Fruit fly (Drosophila melanogaster) whole organism, embryonic: ENCODE data around the gene Naxd.

ENCODE experiments used
- Ada2b ChIP-seq: fragments of 200-800 bp; sonication (Bioruptor generic); IDR thresholded peaks from 2 replicates; pipeline ENCODE4 v1.3.6; 2022; ENCODE audit warnings: missing biosample characterization, missing genetic modification characterization
- Awh ChIP-seq: fragments of 200-800 bp; sonication (Bioruptor generic); IDR thresholded peaks from 2 replicates; pipeline ENCODE4, ENCODE4 v1.3.6; 2022; ENCODE audit warnings: missing biosample characterization, missing genetic modification characterization
- Bdp1 ChIP-seq: fragments of 200-800 bp; sonication (Bioruptor generic); optimal IDR thresholded peaks from 3 replicates; lab custom pipeline; 2016; ENCODE audit warnings: missing biosample characterization, missing genetic modification characterization
- Bteb2 ChIP-seq: fragments of 200-800 bp; sonication (Bioruptor generic); optimal IDR thresholded peaks from 2 replicates; lab custom pipeline; 2016; ENCODE audit warnings: missing biosample characterization, missing genetic modification characterization
- CG10147 ChIP-seq: fragments of 200-800 bp; sonication (Bioruptor generic); optimal IDR thresholded peaks from 2 replicates; lab custom pipeline; 2019; ENCODE audit warnings: missing biosample characterization, mild to moderate bottlenecking, missing genetic modification characterization, moderate library complexity
- CG10431 ChIP-seq: fragments of 200-800 bp; sonication (Bioruptor generic); optimal IDR thresholded peaks from 3 replicates; lab custom pipeline; 2018; ENCODE audit warnings: missing biosample characterization, mild to moderate bottlenecking, missing genetic modification characterization
- CG11247 ChIP-seq: fragments of 200-800 bp; sonication (Bioruptor generic); IDR thresholded peaks from 2 replicates; pipeline ENCODE4 v1.3.6; 2022; ENCODE audit warnings: missing biosample characterization, missing genetic modification characterization
- CG12104 ChIP-seq: fragments of 200-800 bp; sonication (Bioruptor generic); optimal IDR thresholded peaks from 3 replicates; lab custom pipeline; 2016; ENCODE audit warnings: missing biosample characterization, missing genetic modification characterization
- CG14441 ChIP-seq: fragments of 200-800 bp; sonication (Bioruptor generic); IDR thresholded peaks from 2 replicates; pipeline ENCODE4 v1.3.6; 2022; ENCODE audit warnings: missing biosample characterization, missing genetic modification characterization
- CG16779 ChIP-seq: fragments of 200-800 bp; sonication (Bioruptor generic); IDR thresholded peaks from 2 replicates; pipeline ENCODE4 v1.3.6; 2022; ENCODE audit warnings: missing biosample characterization, missing genetic modification characterization
- CG18619 ChIP-seq: fragments of 200-800 bp; sonication (Bioruptor generic); optimal IDR thresholded peaks from 3 replicates; lab custom pipeline; 2017; ENCODE audit warnings: missing biosample characterization, mild to moderate bottlenecking, missing genetic modification characterization
- CG2202 ChIP-seq: fragments of 200-800 bp; sonication (Bioruptor generic); optimal IDR thresholded peaks from 2 replicates; lab custom pipeline; 2018; ENCODE audit warnings: missing biosample characterization, mild to moderate bottlenecking, missing genetic modification characterization
- CG31388 ChIP-seq: fragments of 200-800 bp; sonication (Bioruptor generic); optimal IDR thresholded peaks from 2 replicates; lab custom pipeline; 2016; ENCODE audit warnings: missing biosample characterization, missing genetic modification characterization
- CG34224 ChIP-seq: fragments of 200-800 bp; sonication (Bioruptor generic); IDR thresholded peaks from 3 replicates; pipeline ENCODE4 v1.3.6; 2022; ENCODE audit warnings: missing biosample characterization, missing genetic modification characterization; ENCODE audit not compliant: partially characterized antibody
- CG3726 ChIP-seq: fragments of 200-800 bp; sonication (Bioruptor generic); IDR thresholded peaks from 3 replicates; pipeline ENCODE4, ENCODE4 v1.3.6; 2022; ENCODE audit warnings: missing biosample characterization, missing genetic modification characterization
- CG6272 ChIP-seq: fragments of 200-800 bp; sonication (Bioruptor generic); IDR thresholded peaks from 2 replicates; pipeline ENCODE4 v1.3.6; 2022; ENCODE audit warnings: missing biosample characterization, missing genetic modification characterization
- CG7271 ChIP-seq: fragments of 200-800 bp; sonication (Bioruptor generic); optimal IDR thresholded peaks from 2 replicates; lab custom pipeline; 2018; ENCODE audit warnings: missing biosample characterization, mild to moderate bottlenecking, missing genetic modification characterization, moderate library complexity
- CG7928 ChIP-seq: fragments of 200-800 bp; sonication (Bioruptor generic); optimal IDR thresholded peaks from 2 replicates; lab custom pipeline; 2017; ENCODE audit warnings: missing biosample characterization, mild to moderate bottlenecking, missing genetic modification characterization
- CG8924 ChIP-seq: fragments of 200-800 bp; optimal IDR thresholded peaks from 3 replicates; lab custom pipeline; 2019; ENCODE audit warnings: missing biosample characterization, mild to moderate bottlenecking, missing genetic modification characterization, moderate library complexity
- Chrac-16 ChIP-seq: fragments of 200-800 bp; sonication (Bioruptor generic); optimal IDR thresholded peaks from 3 replicates; lab custom pipeline; 2016; ENCODE audit warnings: missing biosample characterization, missing genetic modification characterization
- D ChIP-seq, 2 experiments: fragments of 200-800 bp in 1 of 2; fragments of >200 bp in 1 of 2; sonication (Bioruptor generic) in 1 of 2; optimal IDR thresholded peaks; 2 replicates in 1 of 2; 3 replicates in 1 of 2; lab custom pipeline; 2017; ENCODE audit warnings: mild to moderate bottlenecking in 1 of 2, missing biosample characterization in 1 of 2, missing genetic modification characterization in 1 of 2, missing genetic modification reagents in 1 of 2
- Fer2 ChIP-seq: fragments of 200-800 bp; sonication (Bioruptor generic); optimal IDR thresholded peaks from 2 replicates; lab custom pipeline; 2018; ENCODE audit warnings: missing biosample characterization, mild to moderate bottlenecking, missing genetic modification characterization, moderate library complexity
- Gug ChIP-seq: fragments of 200-800 bp; sonication (Bioruptor generic); IDR thresholded peaks from 4 replicates; pipeline ENCODE4 v1.3.6; 2022; ENCODE audit warnings: missing biosample characterization, missing genetic modification characterization
- Hr39 ChIP-seq: fragments of >200 bp; optimal IDR thresholded peaks from 2 replicates; lab custom pipeline; 2017
- NC2α ChIP-seq: fragments of 200-800 bp; sonication (Bioruptor generic); optimal IDR thresholded peaks from 2 replicates; lab custom pipeline; 2016; ENCODE audit warnings: missing biosample characterization, missing genetic modification characterization
- Stat92E ChIP-seq, 3 experiments: fragments of >200 bp in 2 of 3; fragments of 200-800 bp in 1 of 3; sonication (Bioruptor generic) in 1 of 3; optimal IDR thresholded peaks; 2 replicates each; lab custom pipeline; 2017 to 2019; ENCODE audit warnings: missing biosample characterization in 3 of 3, missing genetic modification characterization in 3 of 3, mild to moderate bottlenecking in 1 of 3, moderate library complexity in 1 of 3
- Vsx1 ChIP-seq: fragments of 200-800 bp; sonication (Bioruptor generic); optimal IDR thresholded peaks from 2 replicates; lab custom pipeline; 2017; ENCODE audit warnings: missing biosample characterization, mild to moderate bottlenecking, missing genetic modification characterization, missing genetic modification reagents
- aop ChIP-seq: fragments of 200-800 bp; sonication (Bioruptor generic); IDR thresholded peaks from 2 replicates; pipeline ENCODE4 v1.3.6; 2022; ENCODE audit warnings: missing biosample characterization, missing genetic modification characterization
- ase ChIP-seq: fragments of 200-800 bp; sonication (Bioruptor generic); IDR thresholded peaks from 3 replicates; pipeline ENCODE4 v1.3.6; 2022; ENCODE audit warnings: missing biosample characterization, missing genetic modification characterization
- az2 ChIP-seq: fragments of 200-800 bp; sonication (Bioruptor generic); optimal IDR thresholded peaks from 3 replicates; lab custom pipeline; 2016; ENCODE audit warnings: missing biosample characterization, missing genetic modification characterization
- cg ChIP-seq: fragments of 200-800 bp; sonication (Bioruptor generic); optimal IDR thresholded peaks from 3 replicates; lab custom pipeline; 2019; ENCODE audit warnings: missing biosample characterization, mild to moderate bottlenecking, missing genetic modification characterization, moderate library complexity
- chif ChIP-seq, 2 experiments: fragments of 200-800 bp; sonication (Bioruptor generic); optimal IDR thresholded peaks; 3 replicates each; lab custom pipeline; 2016; ENCODE audit warnings: missing biosample characterization in 2 of 2, missing genetic modification characterization in 2 of 2
- chm ChIP-seq: fragments of 200-800 bp; sonication (Bioruptor generic); IDR thresholded peaks from 2 replicates; pipeline ENCODE4 v1.3.6; 2022; ENCODE audit warnings: missing biosample characterization, missing genetic modification characterization
- da ChIP-seq: fragments of 200-800 bp; sonication (Bioruptor generic); optimal IDR thresholded peaks from 2 replicates; lab custom pipeline; 2016; ENCODE audit warnings: missing biosample characterization, missing genetic modification characterization
- eyg ChIP-seq: fragments of 200-800 bp; sonication (Bioruptor generic); optimal IDR thresholded peaks from 3 replicates; lab custom pipeline; 2016; ENCODE audit warnings: missing biosample characterization, missing genetic modification characterization
- ftz-f1 ChIP-seq: fragments of 200-800 bp; sonication (Bioruptor generic); optimal IDR thresholded peaks from 2 replicates; lab custom pipeline; 2016; ENCODE audit warnings: missing biosample characterization, missing genetic modification characterization
- gem ChIP-seq: fragments of 200-800 bp; sonication (Bioruptor generic); optimal IDR thresholded peaks from 2 replicates; lab custom pipeline; 2019; ENCODE audit warnings: missing biosample characterization, mild to moderate bottlenecking, missing genetic modification characterization, moderate library complexity
- hkb ChIP-seq, 2 experiments: fragments of 200-800 bp in 1 of 2; fragments of >200 bp in 1 of 2; sonication (Bioruptor generic) in 1 of 2; IDR thresholded peaks in 1 of 2; optimal IDR thresholded peaks in 1 of 2; 2 replicates each; pipeline versions ENCODE4 v1.3.6 to Lab custom; 2017 to 2022; ENCODE audit warnings: missing biosample characterization in 1 of 2, missing genetic modification characterization in 1 of 2
- kah ChIP-seq: fragments of 200-800 bp; sonication (Bioruptor generic); optimal IDR thresholded peaks from 2 replicates; lab custom pipeline; 2018; ENCODE audit warnings: missing biosample characterization, mild to moderate bottlenecking, missing genetic modification characterization
- kay ChIP-seq: fragments of 200-800 bp; sonication (Bioruptor generic); optimal IDR thresholded peaks from 2 replicates; lab custom pipeline; 2016; ENCODE audit warnings: missing biosample characterization, missing genetic modification characterization
- maf-S ChIP-seq: fragments of 200-800 bp; sonication (Bioruptor generic); optimal IDR thresholded peaks from 2 replicates; lab custom pipeline; 2016; ENCODE audit warnings: missing biosample characterization, missing genetic modification characterization
- otp ChIP-seq: fragments of 200-800 bp; sonication (Bioruptor generic); IDR thresholded peaks from 3 replicates; pipeline ENCODE4, ENCODE4 v1.3.6; 2022; ENCODE audit warnings: missing biosample characterization, missing genetic modification characterization
- pb ChIP-seq: fragments of 200-800 bp; sonication (Bioruptor generic); optimal IDR thresholded peaks from 3 replicates; lab custom pipeline; 2016; ENCODE audit warnings: missing biosample characterization, missing genetic modification characterization
- pho ChIP-seq: fragments of 200-800 bp; sonication (Bioruptor generic); optimal IDR thresholded peaks from 2 replicates; lab custom pipeline; 2016; ENCODE audit warnings: missing biosample characterization, missing genetic modification characterization
- ro ChIP-seq: fragments of 200-800 bp; sonication (Bioruptor generic); IDR thresholded peaks from 2 replicates; pipeline ENCODE4 v1.3.6; 2022; ENCODE audit warnings: missing biosample characterization, missing genetic modification characterization
- sens-2 ChIP-seq: fragments of 200-800 bp; sonication (Bioruptor generic); IDR thresholded peaks from 2 replicates; pipeline ENCODE4 v1.3.6; 2022; ENCODE audit warnings: missing biosample characterization, missing genetic modification characterization
- sima ChIP-seq: fragments of 200-800 bp; sonication (Bioruptor generic); optimal IDR thresholded peaks from 2 replicates; lab custom pipeline; 2016; ENCODE audit warnings: missing biosample characterization, missing genetic modification characterization
- ttk ChIP-seq: fragments of 200-800 bp; sonication (Bioruptor generic); IDR thresholded peaks from 2 replicates; pipeline ENCODE4 v2.1.2; 2022; ENCODE audit warnings: missing biosample characterization, missing genetic modification characterization
- usp ChIP-seq: fragments of >200 bp; optimal IDR thresholded peaks from 2 replicates; lab custom pipeline; 2017; ENCODE audit warnings: missing biosample characterization, missing genetic modification characterization
- vvl ChIP-seq: fragments of 200-800 bp; sonication (Bioruptor generic); IDR thresholded peaks from 2 replicates; pipeline ENCODE4 v1.3.6; 2022; ENCODE audit warnings: missing biosample characterization, missing genetic modification characterization
- yki ChIP-seq: fragments of >200 bp; optimal IDR thresholded peaks from 3 replicates; lab custom pipeline; 2018
- zfh1 ChIP-seq: fragments of 200-800 bp; sonication (Bioruptor generic); IDR thresholded peaks from 3 replicates; pipeline ENCODE4 v1.3.6; 2022; ENCODE audit warnings: missing biosample characterization, missing genetic modification characterization

Gene Naxd

dm6 chr3L:19097665-19098082 lies at the start of gene Naxd, which contains the start of gene CG14079 (continued):
- TF ChIP-seq CG16779 (GFP tag; lab: Robert Waterston, UW) (no peak), Ada2b (GFP tag; lab: Robert Waterston, UW) (peak; percentile 35; the same call in 1 of the 2 replicates), Bdp1 (GFP tag; lab: Kevin White, UChicago) (no peak), Vsx1 (GFP tag; lab: Kevin White, UChicago) (no peak), maf-S (GFP tag; lab: Kevin White, UChicago) (no peak), Awh (GFP tag; lab: Robert Waterston, UW) (peak; percentile 64; the same call in 1 of the 2 replicates), yki (lab: Kevin White, UChicago) (no peak), Fer2 (tag; lab: Kevin White, UChicago) (no peak), pho (no peak), CG7928 (GFP tag; lab: Kevin White, UChicago) (peak; percentile 0), Chrac-16 (GFP tag; lab: Kevin White, UChicago) (peak; percentile 69), Gug (GFP tag; lab: Robert Waterston, UW) (peak; percentile 42; the same call in 1 of the 4 replicates), Stat92E (GFP tag; optimal IDR thresholded peaks at IDR 0.05; lab: Kevin White, UChicago) (peak in 1 of 3 experiments; percentile 44), hkb (optimal IDR thresholded peaks at IDR 0.05; lab: Kevin White, UChicago) (no peak), hkb (GFP tag; IDR thresholded peaks at IDR 0.05; lab: Robert Waterston, UW) (no peak), CG14441 (GFP tag; lab: Robert Waterston, UW) (peak; percentile 56), zfh1 (peak; percentile 55; the same call in 2 of the 3 replicates), kay (no peak), gem (tag; lab: Kevin White, UChicago) (peak; percentile 89), az2 (peak; percentile 71), vvl (GFP tag; lab: Robert Waterston, UW) (no peak; the same call in 1 of the 2 replicates), Bteb2 (GFP tag; lab: Kevin White, UChicago) (peak; percentile 7), usp (GFP tag; lab: Kevin White, UChicago) (no peak), Hr39 (no peak), CG10147 (GFP tag; lab: Kevin White, UChicago) (no peak), D (optimal IDR thresholded peaks at IDR 0.05; lab: Kevin White, UChicago) (no peak), D (GFP tag; optimal IDR thresholded peaks at IDR 0.05; lab: Kevin White, UChicago) (no peak), CG2202 (tag; lab: Kevin White, UChicago) (peak; percentile 28), chif (GFP tag; optimal IDR thresholded peaks at IDR 0.05; lab: Kevin White, UChicago) (peak in 1 of 2 experiments; percentile 18), ro (GFP tag; lab: Robert Waterston, UW) (no peak), ftz-f1 (GFP tag; lab: Kevin White, UChicago) (no peak), CG3726 (GFP tag; lab: Robert Waterston, UW) (no peak), CG8924 (tag; lab: Kevin White, UChicago) (peak; percentile 48), CG18619 (GFP tag; lab: Kevin White, UChicago) (peak; percentile 40), sens-2 (peak; percentile 22; the same call in 1 of the 2 replicates), CG34224 (GFP tag; lab: Robert Waterston, UW) (no peak), sima (no peak), CG7271 (tag; lab: Kevin White, UChicago) (no peak), CG11247 (GFP tag; lab: Robert Waterston, UW) (no peak), CG6272 (GFP tag; lab: Robert Waterston, UW) (no peak), ttk (GFP tag; lab: Robert Waterston, UW) (peak; percentile 48), otp (GFP tag; lab: Robert Waterston, UW) (no peak), CG12104 (GFP tag; lab: Kevin White, UChicago) (no peak), cg (GFP tag; lab: Kevin White, UChicago) (no peak), aop (GFP tag; lab: Robert Waterston, UW) (no peak), NC2α (GFP tag; lab: Kevin White, UChicago) (no peak), kah (GFP tag; lab: Kevin White, UChicago) (no peak), CG31388 (no peak), eyg (GFP tag; lab: Kevin White, UChicago) (no peak), pb (GFP tag; lab: Kevin White, UChicago) (no peak), CG10431 (GFP tag; lab: Kevin White, UChicago) (no peak), da (GFP tag; lab: Kevin White, UChicago) (no peak), ase (peak; percentile 70), chm (GFP tag; lab: Robert Waterston, UW) (0 out of 2 replicates have a peak, but pooled peaks have one; percentile 21)
